Fruit fly (Drosophila melanogaster) whole organism, prepupa: ENCODE data around the gene CG44954.

Experiments used
- CG16779 ChIP-seq: fragments of 200-800 bp; sonication (Bioruptor generic); optimal IDR thresholded peaks from 3 replicates; lab custom pipeline; 2017; ENCODE audit warnings: missing biosample characterization, mild to moderate bottlenecking, missing genetic modification characterization
- net ChIP-seq: fragments of 200-800 bp; sonication (Bioruptor generic); optimal IDR thresholded peaks from 3 replicates; lab custom pipeline; 2016; ENCODE audit warnings: missing biosample characterization, missing genetic modification characterization

dm6 chr3R:30645780-30646179 lies 24.1 kb upstream of the CG44954 start, which contains the start of gene CG31013:
- no peak for TF ChIP-seq net (GFP tag; lab: Kevin White, UChicago)
- TF ChIP-seq CG16779, result no peak
